Worm (Caenorhabditis elegans) whole organism, L1 larva: ENCODE data around the gene unc-1.

Experiments used
- C04F5.9 ChIP-seq: sonication (generic microtip); optimal IDR thresholded peaks from 2 replicates; lab custom pipeline; 2016; ENCODE audit warnings: missing genetic modification characterization, missing compliant biosample characterization
- C16A3.4 ChIP-seq: fragments of 150-350 bp; optimal IDR thresholded peaks from 2 replicates; lab custom pipeline; 2014; ENCODE audit warnings: missing biosample characterization, missing genetic modification characterization
- Y116A8C.19 ChIP-seq: sonication (generic microtip); optimal IDR thresholded peaks from 2 replicates; lab custom pipeline; 2016; ENCODE audit warnings: missing compliant biosample characterization, missing genetic modification characterization, borderline replicate concordance
- aha-1 ChIP-seq: fragments of 150-350 bp; optimal IDR thresholded peaks from 2 replicates; lab custom pipeline; 2014; ENCODE audit warnings: missing biosample characterization, missing genetic modification characterization
- alr-1 ChIP-seq: fragments of 200-800 bp; sonication (Bioruptor generic); optimal IDR thresholded peaks from 2 replicates; lab custom pipeline; 2018; ENCODE audit warnings: borderline replicate concordance, mild to moderate bottlenecking, missing genetic modification characterization, missing compliant biosample characterization
- aly-2 ChIP-seq: fragments of 150-350 bp; optimal IDR thresholded peaks from 2 replicates; lab custom pipeline; 2014; ENCODE audit warnings: missing biosample characterization, missing genetic modification characterization
- blmp-1 ChIP-seq: fragments of 150-350 bp; optimal IDR thresholded peaks from 2 replicates; lab custom pipeline; 2014; ENCODE audit warnings: missing biosample characterization, missing genetic modification characterization
- ceh-63 ChIP-seq: fragments of 200-800 bp; sonication (Bioruptor generic); optimal IDR thresholded peaks from 2 replicates; lab custom pipeline; 2018; ENCODE audit warnings: mild to moderate bottlenecking, missing genetic modification characterization, missing compliant biosample characterization
- ceh-8 ChIP-seq: fragments of 200-800 bp; sonication (Bioruptor generic); optimal IDR thresholded peaks from 2 replicates; lab custom pipeline; 2018; ENCODE audit warnings: mild to moderate bottlenecking, missing genetic modification characterization, moderate library complexity, missing compliant biosample characterization
- ceh-88 ChIP-seq: fragments of 200-800 bp; sonication (Bioruptor generic); IDR thresholded peaks from 2 replicates; pipeline ENCODE4 v1.3.6; 2022; ENCODE audit warnings: missing genetic modification characterization, missing compliant biosample characterization
- ceh-90 ChIP-seq: sonication (generic microtip); optimal IDR thresholded peaks from 2 replicates; lab custom pipeline; 2016; ENCODE audit warnings: missing genetic modification characterization, missing compliant biosample characterization
- dpl-1 ChIP-seq, 3 experiments: fragments of 150-350 bp in 2 of 3; sonication (generic microtip) in 1 of 3; optimal IDR thresholded peaks; 2 replicates each; lab custom pipeline; 2014 to 2017; ENCODE audit warnings: missing biosample characterization in 3 of 3, missing genetic modification characterization in 3 of 3, missing genetic modification reagents in 3 of 3
- dsc-1 ChIP-seq: sonication (generic microtip); optimal IDR thresholded peaks from 2 replicates; lab custom pipeline; 2016; ENCODE audit warnings: mild to moderate bottlenecking, missing genetic modification characterization, missing compliant biosample characterization
- efl-3 ChIP-seq: fragments of 200-800 bp; sonication (Bioruptor generic); optimal IDR thresholded peaks from 2 replicates; lab custom pipeline; 2018; ENCODE audit warnings: mild to moderate bottlenecking, missing genetic modification characterization, missing compliant biosample characterization
- egl-13 ChIP-seq: sonication (generic microtip); optimal IDR thresholded peaks from 2 replicates; lab custom pipeline; 2016; ENCODE audit warnings: missing genotype, missing genetic modification reagents, missing genetic modification characterization, missing compliant biosample characterization
- elt-2 ChIP-seq: sonication (generic microtip); optimal IDR thresholded peaks from 2 replicates; lab custom pipeline; 2016; ENCODE audit warnings: missing genetic modification characterization, mild to moderate bottlenecking, inconsistent platforms, missing compliant biosample characterization, missing genetic modification reagents
- fkh-10 ChIP-seq: sonication (generic microtip); optimal IDR thresholded peaks from 2 replicates; lab custom pipeline; 2017; ENCODE audit warnings: missing biosample characterization, missing genetic modification reagents, missing genetic modification characterization
- fos-1 ChIP-seq: fragments of 150-350 bp; optimal IDR thresholded peaks from 2 replicates; lab custom pipeline; 2014; ENCODE audit warnings: missing biosample characterization, missing genetic modification characterization
- grh-1 ChIP-seq: fragments of 200-800 bp; sonication (Bioruptor generic); IDR thresholded peaks from 2 replicates; pipeline ENCODE4 v1.3.6; 2022; ENCODE audit warnings: missing genetic modification reagents, missing genetic modification characterization, missing compliant biosample characterization
- hlh-17 ChIP-seq: fragments of 200-800 bp; sonication (Bioruptor generic); optimal IDR thresholded peaks from 2 replicates; lab custom pipeline; 2018; ENCODE audit warnings: missing genetic modification characterization, mild to moderate bottlenecking, missing compliant biosample characterization, moderate library complexity, borderline replicate concordance
- hlh-4 ChIP-seq: sonication (generic microtip); optimal IDR thresholded peaks from 2 replicates; lab custom pipeline; 2016; ENCODE audit warnings: mild to moderate bottlenecking, missing genetic modification characterization, missing compliant biosample characterization
- hpl-2 ChIP-seq: fragments of 150-350 bp; optimal IDR thresholded peaks from 2 replicates; lab custom pipeline; 2014; ENCODE audit warnings: missing biosample characterization, missing genetic modification reagents, missing genetic modification characterization
- isw-1 ChIP-seq: fragments of 200-800 bp; sonication (Bioruptor generic); IDR thresholded peaks from 2 replicates; pipeline ENCODE4 v1.3.6; 2022; ENCODE audit warnings: missing genetic modification characterization, missing compliant biosample characterization
- jun-1 ChIP-seq: fragments of 150-350 bp; optimal IDR thresholded peaks from 2 replicates; lab custom pipeline; 2014; ENCODE audit warnings: missing biosample characterization, missing genetic modification reagents, missing genetic modification characterization
- lin-13 ChIP-seq: fragments of 150-350 bp; optimal IDR thresholded peaks from 2 replicates; lab custom pipeline; 2014; ENCODE audit warnings: missing biosample characterization, missing genetic modification reagents, missing genetic modification characterization
- lin-14 ChIP-seq: fragments of 200-800 bp; sonication (Bioruptor generic); optimal IDR thresholded peaks from 2 replicates; lab custom pipeline; 2018; ENCODE audit warnings: mild to moderate bottlenecking, missing genetic modification characterization, moderate library complexity, missing compliant biosample characterization
- lin-35 ChIP-seq, 2 experiments: fragments of 150-350 bp; optimal IDR thresholded peaks; 2 replicates each; lab custom pipeline; 2014; ENCODE audit warnings: missing biosample characterization in 2 of 2, missing genetic modification characterization in 2 of 2, missing genetic modification reagents in 2 of 2
- lin-39 ChIP-seq: fragments of 150-350 bp; optimal IDR thresholded peaks from 2 replicates; lab custom pipeline; 2014; ENCODE audit warnings: missing biosample characterization, missing genetic modification reagents, missing genetic modification characterization
- lir-3 ChIP-seq: sonication (generic microtip); optimal IDR thresholded peaks from 2 replicates; lab custom pipeline; 2016; ENCODE audit warnings: mild to moderate bottlenecking, missing genetic modification characterization, moderate library complexity, missing compliant biosample characterization; ENCODE audit not compliant: poor library complexity
- mab-9 ChIP-seq: fragments of 200-800 bp; sonication (Bioruptor generic); IDR thresholded peaks from 2 replicates; pipeline ENCODE4 v1.3.6; 2022; ENCODE audit warnings: missing genetic modification reagents, missing genetic modification characterization, missing compliant biosample characterization
- mdl-1 ChIP-seq, 2 experiments: fragments of 150-350 bp; optimal IDR thresholded peaks; 2 replicates each; lab custom pipeline; 2014 to 2017; ENCODE audit warnings: missing biosample characterization in 2 of 2, missing genetic modification characterization in 2 of 2, inconsistent platforms in 1 of 2
- mep-1 ChIP-seq: fragments of 150-350 bp; optimal IDR thresholded peaks from 2 replicates; lab custom pipeline; 2014; ENCODE audit warnings: missing biosample characterization, missing genetic modification characterization
- nhr-11 ChIP-seq: fragments of 150-350 bp; optimal IDR thresholded peaks from 2 replicates; lab custom pipeline; 2014; ENCODE audit warnings: missing biosample characterization, missing genetic modification characterization
- nhr-12 ChIP-seq: sonication (generic microtip); optimal IDR thresholded peaks from 2 replicates; lab custom pipeline; 2017; ENCODE audit warnings: missing biosample characterization, missing genetic modification characterization
- nhr-19 ChIP-seq: fragments of 200-800 bp; sonication (Bioruptor generic); conservative IDR thresholded peaks from 2 replicates; pipeline ENCODE4 v1.3.6; 2022; ENCODE audit warnings: missing genetic modification characterization, missing compliant biosample characterization
- nhr-237 ChIP-seq: fragments of 150-350 bp; optimal IDR thresholded peaks from 2 replicates; lab custom pipeline; 2014; ENCODE audit warnings: missing biosample characterization, missing genetic modification characterization
- nhr-28 ChIP-seq: fragments of 150-350 bp; optimal IDR thresholded peaks from 2 replicates; lab custom pipeline; 2014; ENCODE audit warnings: missing biosample characterization, missing genetic modification characterization
- nhr-47 ChIP-seq: sonication (generic microtip); optimal IDR thresholded peaks from 2 replicates; lab custom pipeline; 2016; ENCODE audit warnings: mild to moderate bottlenecking, missing genetic modification characterization, moderate library complexity, missing compliant biosample characterization
- nhr-71 ChIP-seq: sonication (generic microtip); optimal IDR thresholded peaks from 2 replicates; lab custom pipeline; 2016; ENCODE audit warnings: mild to moderate bottlenecking, missing genetic modification characterization, moderate library complexity, missing compliant biosample characterization
- nhr-84 ChIP-seq: sonication (generic microtip); optimal IDR thresholded peaks from 2 replicates; lab custom pipeline; 2017; ENCODE audit warnings: missing biosample characterization, missing genetic modification characterization
- nhr-85 ChIP-seq: sonication (generic microtip); peaks from one replicate; lab custom pipeline; 2016; ENCODE audit warnings: missing genetic modification characterization, inconsistent platforms, missing compliant biosample characterization
- pax-3 ChIP-seq: fragments of 200-800 bp; sonication (Bioruptor generic); optimal IDR thresholded peaks from 2 replicates; lab custom pipeline; 2018; ENCODE audit warnings: mild to moderate bottlenecking, missing genetic modification characterization, moderate library complexity, missing compliant biosample characterization
- pqm-1 ChIP-seq: sonication (generic microtip); optimal IDR thresholded peaks from 3 replicates; lab custom pipeline; 2017; ENCODE audit warnings: missing biosample characterization, missing genetic modification characterization
- rnt-1 ChIP-seq: sonication (generic microtip); optimal IDR thresholded peaks from 2 replicates; lab custom pipeline; 2016; ENCODE audit warnings: mild to moderate bottlenecking, missing genetic modification characterization, moderate library complexity, missing compliant biosample characterization
- snu-23 ChIP-seq: sonication (generic microtip); optimal IDR thresholded peaks from 2 replicates; lab custom pipeline; 2016; ENCODE audit warnings: missing genetic modification characterization, missing compliant biosample characterization
- sptf-1 ChIP-seq: fragments of 150-350 bp; optimal IDR thresholded peaks from 2 replicates; lab custom pipeline; 2014; ENCODE audit warnings: missing biosample characterization, missing genetic modification characterization
- sup-37 ChIP-seq: fragments of 200-800 bp; sonication (Bioruptor generic); optimal IDR thresholded peaks from 2 replicates; lab custom pipeline; 2018; ENCODE audit warnings: mild to moderate bottlenecking, missing genetic modification characterization, missing compliant biosample characterization
- swsn-7 ChIP-seq: sonication (generic microtip); optimal IDR thresholded peaks from 2 replicates; lab custom pipeline; 2016; ENCODE audit warnings: missing genetic modification characterization, missing compliant biosample characterization
- tbx-2 ChIP-seq: sonication (generic microtip); optimal IDR thresholded peaks from 2 replicates; lab custom pipeline; 2016; ENCODE audit warnings: missing genetic modification characterization, missing compliant biosample characterization
- unc-130 ChIP-seq: fragments of 150-350 bp; optimal IDR thresholded peaks from 2 replicates; lab custom pipeline; 2017; ENCODE audit warnings: missing biosample characterization, missing genetic modification characterization, inconsistent platforms
- unc-30 ChIP-seq: sonication (generic microtip); optimal IDR thresholded peaks from 2 replicates; lab custom pipeline; 2017; ENCODE audit warnings: missing biosample characterization, missing genetic modification characterization
- unc-86 ChIP-seq: sonication (generic microtip); optimal IDR thresholded peaks from 2 replicates; lab custom pipeline; 2016; ENCODE audit warnings: missing genetic modification characterization, missing compliant biosample characterization
- vab-15 ChIP-seq: sonication (generic microtip); optimal IDR thresholded peaks from 2 replicates; lab custom pipeline; 2017; ENCODE audit warnings: missing genotype, mild to moderate bottlenecking, missing genetic modification characterization, missing compliant biosample characterization
- xbp-1 ChIP-seq: sonication (generic microtip); optimal IDR thresholded peaks from 2 replicates; lab custom pipeline; 2016; ENCODE audit warnings: missing genetic modification characterization, missing compliant biosample characterization

Gene unc-1

ce11 chrX:1064064-1064463, 1.8 kb upstream of the unc-1 start:
- TF ChIP-seq mdl-1 (tag; optimal IDR thresholded peaks at IDR 0.05; lab: Kevin White, UChicago), result peak in 1 of 2 experiments; percentile 31
- no peak for TF ChIP-seq hlh-4 (tag; lab: Kevin White, UChicago)
- TF ChIP-seq isw-1, result no peak; the same call in 1 of the 2 replicates
- peak; percentile 77 for TF ChIP-seq nhr-71
- no peak for TF ChIP-seq nhr-12 (tag; lab: Kevin White, UChicago)
- peak; percentile 21 for TF ChIP-seq xbp-1 (tag; lab: Kevin White, UChicago)
- no peak for TF ChIP-seq mab-9 (GFP tag; lab: Robert Waterston, UW)
- TF ChIP-seq hlh-17 (GFP tag; lab: Kevin White, UChicago), result no peak
- peak; percentile 42 for TF ChIP-seq mep-1 (tag; lab: Kevin White, UChicago)
- TF ChIP-seq sup-37, result no peak
- TF ChIP-seq nhr-85 (tag; lab: Kevin White, UChicago), result no peak
- TF ChIP-seq aha-1 (tag; lab: Kevin White, UChicago), result no peak
- no peak for TF ChIP-seq Y116A8C.19 (tag; lab: Kevin White, UChicago)
- TF ChIP-seq alr-1 (tag; lab: Kevin White, UChicago), result no peak
- no peak for TF ChIP-seq vab-15
- no peak for TF ChIP-seq unc-30 (tag; lab: Kevin White, UChicago)
- TF ChIP-seq nhr-28 (tag; lab: Kevin White, UChicago), result no peak
- peak; percentile 91 for TF ChIP-seq lin-14 (GFP tag; lab: Kevin White, UChicago)
- TF ChIP-seq egl-13 (tag; lab: Kevin White, UChicago), result peak; percentile 36
- TF ChIP-seq elt-2 (tag; lab: Kevin White, UChicago), result no peak
- no peak for TF ChIP-seq C04F5.9 (tag; lab: Kevin White, UChicago)
- TF ChIP-seq lin-13 (GFP tag; lab: Kevin White, UChicago), result no peak
- TF ChIP-seq nhr-84 (tag; lab: Kevin White, UChicago), result no peak
- peak; percentile 70 for TF ChIP-seq nhr-47 (tag; lab: Kevin White, UChicago)
- TF ChIP-seq nhr-11 (tag; lab: Kevin White, UChicago), result no peak
- no peak for TF ChIP-seq C16A3.4 (tag; lab: Kevin White, UChicago)
- TF ChIP-seq blmp-1, result no peak
- no peak for TF ChIP-seq hpl-2
- TF ChIP-seq swsn-7 (tag; lab: Kevin White, UChicago), result peak; percentile 62
- no peak for TF ChIP-seq ceh-90 (tag; lab: Kevin White, UChicago)
- peak in 1 of 2 experiments; percentile 35 for TF ChIP-seq lin-35 (GFP tag; optimal IDR thresholded peaks at IDR 0.05; lab: Kevin White, UChicago)
- no peak for TF ChIP-seq dpl-1 (GFP tag; optimal IDR thresholded peaks at IDR 0.05; lab: Kevin White, UChicago)
- TF ChIP-seq nhr-19, result peak; percentile 44
- peak; percentile 68 for TF ChIP-seq tbx-2 (tag; lab: Kevin White, UChicago)
- TF ChIP-seq aly-2 (tag; lab: Kevin White, UChicago), result no peak
- TF ChIP-seq unc-130 (tag; lab: Kevin White, UChicago), result no peak
- no peak for TF ChIP-seq lin-39 (tag; lab: Kevin White, UChicago)
- no peak for TF ChIP-seq fos-1
- TF ChIP-seq sptf-1, result no peak
- TF ChIP-seq pax-3 (tag; lab: Kevin White, UChicago), result no peak
- no peak for TF ChIP-seq ceh-63 (GFP tag; lab: Kevin White, UChicago)
- TF ChIP-seq rnt-1 (tag; lab: Kevin White, UChicago), result peak; percentile 64
- no peak for TF ChIP-seq nhr-237
- peak; percentile 65 for TF ChIP-seq snu-23
- TF ChIP-seq jun-1, result peak; percentile 11
- peak; percentile 79 for TF ChIP-seq fkh-10 (GFP tag; lab: Kevin White, UChicago)
- TF ChIP-seq dsc-1 (tag; lab: Kevin White, UChicago), result peak; percentile 73
- no peak for TF ChIP-seq pqm-1 (tag; lab: Kevin White, UChicago)
- no peak for TF ChIP-seq ceh-88 (GFP tag; lab: Robert Waterston, UW)
- TF ChIP-seq ceh-8 (GFP tag; lab: Kevin White, UChicago), result peak; percentile 66
- no peak for TF ChIP-seq grh-1 (GFP tag; lab: Robert Waterston, UW)
- TF ChIP-seq unc-86, result peak; percentile 57
- TF ChIP-seq lir-3, result no peak
- no peak for TF ChIP-seq efl-3
